Worm (Caenorhabditis elegans): ENCODE data around the gene F10C2.5.

F10C2.5 gene

ce11 chrV:12053598-12053997 is 8.4 kb downstream of the F10C2.5 start, which contains the start of gene F10C2.7:
Gene F10C2.7, plus strand, starts transcription at chrV:12053898.
- TF ChIP-seq lin-32 (GFP tag; optimal IDR thresholded peaks at IDR 0.05) (no peak), unc-120 (tag; optimal IDR thresholded peaks at IDR 0.05; ENCODE audit: poor library complexity, severe bottlenecking) (no peak), elt-1 (tag; optimal IDR thresholded peaks at IDR 0.05; ENCODE audit: borderline replicate concordance, insufficient read depth) (no peak), mep-1 (tag; optimal IDR thresholded peaks at IDR 0.05) (no peak), nhr-2 (tag; optimal IDR thresholded peaks at IDR 0.05) (no peak), mls-2 (tag; optimal IDR thresholded peaks at IDR 0.05) (no peak), sem-2 (GFP tag; optimal IDR thresholded peaks at IDR 0.05) (no peak), cnd-1 (tag; optimal IDR thresholded peaks at IDR 0.05) (no peak), nhr-28 (tag; optimal IDR thresholded peaks at IDR 0.05) (no peak), ham-2 (GFP tag; optimal IDR thresholded peaks at IDR 0.05) (no peak), ceh-83 (GFP tag; optimal IDR thresholded peaks at IDR 0.05) (no peak), tbx-8 (GFP tag; optimal IDR thresholded peaks at IDR 0.05) (no peak), ztf-11 (tag; optimal IDR thresholded peaks at IDR 0.05) (no peak), ceh-39 (tag; optimal IDR thresholded peaks at IDR 0.05) (no peak), blmp-1 (tag; optimal IDR thresholded peaks at IDR 0.05) (no peak), hlh-1 (tag; optimal IDR thresholded peaks at IDR 0.05) (no peak), drap-1 (GFP tag; optimal IDR thresholded peaks at IDR 0.05) (no peak), M03D4.4 (tag; optimal IDR thresholded peaks at IDR 0.05) (no peak), sptf-1 (tag; optimal IDR thresholded peaks at IDR 0.05) (no peak)

- TF ChIP-seq snpc-4 (tag; optimal IDR thresholded peaks at IDR 0.05): no peak
- peak; percentile 75 for TF ChIP-seq zip-8 (tag; optimal IDR thresholded peaks at IDR 0.05)
These were observed 14.5 kb downstream of the F10C2.5 start, which contains the start of gene R07B7.2 for ce11 chrV:12059719-12060118. Gene R07B7.2, minus strand, starts transcription at chrV:12059753.

ce11 chrV:12063036-12063435 is 17.8 kb downstream of the F10C2.5 start, which contains the start of gene clh-6:
Gene clh-6, minus strand, starts transcription at chrV:12063368.
- TF ChIP-seq snpc-4 (tag; optimal IDR thresholded peaks at IDR 0.05): no peak
- TF ChIP-seq sptf-1 (tag; optimal IDR thresholded peaks at IDR 0.05): no peak
- TF ChIP-seq nhr-28 (tag; optimal IDR thresholded peaks at IDR 0.05): no peak
- no peak for TF ChIP-seq flh-1 (GFP tag; optimal IDR thresholded peaks at IDR 0.05)
- no peak for TF ChIP-seq unc-62 (GFP tag; optimal IDR thresholded peaks at IDR 0.05)
- no peak for TF ChIP-seq sem-2 (GFP tag; optimal IDR thresholded peaks at IDR 0.05)
- no peak for TF ChIP-seq ces-1 (GFP tag; optimal IDR thresholded peaks at IDR 0.05)
- no peak for TF ChIP-seq hlh-1 (tag; optimal IDR thresholded peaks at IDR 0.05)
- no peak for TF ChIP-seq ztf-11 (tag; optimal IDR thresholded peaks at IDR 0.05)
- TF ChIP-seq M03D4.4 (tag; optimal IDR thresholded peaks at IDR 0.05): no peak
- no peak for TF ChIP-seq mls-2 (tag; optimal IDR thresholded peaks at IDR 0.05)

- TF ChIP-seq ces-1 (GFP tag; optimal IDR thresholded peaks at IDR 0.05) (peak; percentile 19), nhr-76 (tag; optimal IDR thresholded peaks at IDR 0.05) (no peak), mab-5 (tag; optimal IDR thresholded peaks at IDR 0.05) (no peak), hlh-1 (tag; optimal IDR thresholded peaks at IDR 0.05) (peak; percentile 43), ceh-39 (tag; optimal IDR thresholded peaks at IDR 0.05) (peak; percentile 69), snpc-4 (tag; optimal IDR thresholded peaks at IDR 0.05) (no peak), cnd-1 (tag; optimal IDR thresholded peaks at IDR 0.05) (no peak)
These were observed 20.1 kb downstream of the F10C2.5 start, which contains the start of gene pqn-53 for ce11 chrV:12065369-12065768. Gene pqn-53, minus strand, starts transcription at chrV:12065391.

- TF ChIP-seq sptf-1 (tag; optimal IDR thresholded peaks at IDR 0.05) (peak; percentile 5), lsy-2 (tag; optimal IDR thresholded peaks at IDR 0.05) (peak; percentile 69), unc-120 (tag; optimal IDR thresholded peaks at IDR 0.05; ENCODE audit: poor library complexity, severe bottlenecking) (no peak)
These were observed 20.6 kb downstream of the F10C2.5 start for ce11 chrV:12065859-12066258.

- TF ChIP-seq sem-2 (GFP tag; optimal IDR thresholded peaks at IDR 0.05) (no peak), flh-1 (GFP tag; optimal IDR thresholded peaks at IDR 0.05) (no peak), ceh-39 (tag; optimal IDR thresholded peaks at IDR 0.05) (no peak), bed-3 (GFP tag; optimal IDR thresholded peaks at IDR 0.05) (no peak), nhr-76 (tag; optimal IDR thresholded peaks at IDR 0.05) (no peak), nhr-28 (tag; optimal IDR thresholded peaks at IDR 0.05) (no peak), ceh-43 (GFP tag; optimal IDR thresholded peaks at IDR 0.05) (no peak), sptf-1 (tag; optimal IDR thresholded peaks at IDR 0.05) (no peak), zip-8 (tag; optimal IDR thresholded peaks at IDR 0.05) (no peak), nhr-2 (tag; optimal IDR thresholded peaks at IDR 0.05) (no peak), mls-2 (tag; optimal IDR thresholded peaks at IDR 0.05) (no peak), blmp-1 (tag; optimal IDR thresholded peaks at IDR 0.05) (no peak), unc-62 (GFP tag; optimal IDR thresholded peaks at IDR 0.05) (no peak), lin-13 (tag; optimal IDR thresholded peaks at IDR 0.05) (no peak), hlh-1 (tag; optimal IDR thresholded peaks at IDR 0.05) (no peak), mab-5 (tag; optimal IDR thresholded peaks at IDR 0.05) (no peak), snpc-4 (tag; optimal IDR thresholded peaks at IDR 0.05) (no peak), cnd-1 (tag; optimal IDR thresholded peaks at IDR 0.05) (no peak), ces-1 (GFP tag; optimal IDR thresholded peaks at IDR 0.05) (no peak), elt-3 (tag; optimal IDR thresholded peaks at IDR 0.05) (no peak)
These were observed 23.2 kb downstream of the F10C2.5 start, which contains the start of gene kmo-2 for ce11 chrV:12068437-12068836. Gene kmo-2, minus strand, starts transcription at chrV:12068537.

Measured in whole organism, mixed stage, embryonic.